Worm (Caenorhabditis elegans) whole organism, young adult: ENCODE measurements around the gene T28C6.8.

Experiments
- B0019.2 ChIP-seq: fragments of 200-800 bp; sonication (Bioruptor generic); conservative IDR thresholded peaks from 2 replicates; pipeline ENCODE4 v1.3.6; 2022; ENCODE audit warnings: missing genetic modification reagents, missing genetic modification characterization, missing compliant biosample characterization
- B0035.1 ChIP-seq: sonication (generic microtip); optimal IDR thresholded peaks from 2 replicates; lab custom pipeline; 2016; ENCODE audit warnings: missing genetic modification characterization, mild to moderate bottlenecking, missing compliant biosample characterization, missing genotype, missing genetic modification reagents
- C06A6.2 ChIP-seq: fragments of 200-800 bp; sonication (Bioruptor generic); conservative IDR thresholded peaks from 2 replicates; pipeline ENCODE4 v1.3.6; 2022; ENCODE audit warnings: missing genetic modification characterization, missing compliant biosample characterization
- F39B2.1 ChIP-seq: fragments of 200-800 bp; sonication (Bioruptor generic); IDR thresholded peaks from 2 replicates; pipeline ENCODE4 v1.3.6; 2022; ENCODE audit warnings: missing genetic modification reagents, missing genetic modification characterization, missing compliant biosample characterization
- F52B5.7 ChIP-seq: sonication (generic microtip); optimal IDR thresholded peaks from 2 replicates; lab custom pipeline; 2016; ENCODE audit warnings: mild to moderate bottlenecking, missing genetic modification characterization, missing compliant biosample characterization
- F57C9.4 ChIP-seq: sonication (generic microtip); optimal IDR thresholded peaks from 2 replicates; lab custom pipeline; 2017; ENCODE audit warnings: mild to moderate bottlenecking, missing genetic modification characterization, missing compliant biosample characterization
- akir-1 ChIP-seq: fragments of 200-800 bp; sonication (Bioruptor generic); optimal IDR thresholded peaks from 2 replicates; lab custom pipeline; 2018; ENCODE audit warnings: mild to moderate bottlenecking, missing genetic modification characterization, moderate library complexity, missing compliant biosample characterization
- ama-1 ChIP-seq, 3 experiments: fragments of 150-350 bp in 1 of 3; sonication (generic microtip) in 2 of 3; optimal IDR thresholded peaks; 2 replicates each; lab custom pipeline; 2014 to 2018; ENCODE audit warnings: missing biosample characterization in 2 of 3, missing genetic modification characterization in 2 of 3, missing genetic modification reagents in 2 of 3
- aptf-2 ChIP-seq: fragments of 200-800 bp; sonication (Bioruptor generic); conservative IDR thresholded peaks from 2 replicates; pipeline ENCODE4 v1.3.6; 2022; ENCODE audit warnings: missing genetic modification reagents, missing genetic modification characterization, missing compliant biosample characterization
- attf-5 ChIP-seq: fragments of 200-800 bp; sonication (Bioruptor generic); optimal IDR thresholded peaks from 2 replicates; lab custom pipeline; 2018; ENCODE audit warnings: mild to moderate bottlenecking, missing genetic modification characterization, missing compliant biosample characterization
- attf-6 ChIP-seq: fragments of 200-800 bp; sonication (Bioruptor generic); IDR thresholded peaks from 2 replicates; pipeline ENCODE4 v1.3.6; 2022; ENCODE audit warnings: missing genetic modification reagents, missing genetic modification characterization, missing compliant biosample characterization
- ccch-3 ChIP-seq: fragments of 200-800 bp; sonication (Bioruptor generic); optimal IDR thresholded peaks from 2 replicates; lab custom pipeline; 2018; ENCODE audit warnings: mild to moderate bottlenecking, missing genetic modification characterization, missing compliant biosample characterization
- cebp-1 ChIP-seq, 2 experiments: fragments of 200-800 bp in 1 of 2; sonication (Bioruptor generic) in 1 of 2; sonication (generic microtip) in 1 of 2; IDR thresholded peaks in 1 of 2; optimal IDR thresholded peaks in 1 of 2; 2 replicates each; pipeline versions ENCODE4 v1.3.6 to Lab custom; 2017 to 2022; ENCODE audit warnings: missing compliant biosample characterization in 2 of 2, missing genetic modification characterization in 2 of 2, mild to moderate bottlenecking in 1 of 2, missing genetic modification reagents in 1 of 2, moderate library complexity in 1 of 2
- ceh-100 ChIP-seq: fragments of 200-800 bp; sonication (Bioruptor generic); IDR thresholded peaks from 2 replicates; pipeline ENCODE4 v1.3.6; 2022; ENCODE audit warnings: missing genetic modification reagents, missing genetic modification characterization, missing compliant biosample characterization
- ceh-27 ChIP-seq: fragments of 200-800 bp; sonication (Bioruptor generic); optimal IDR thresholded peaks from 2 replicates; lab custom pipeline; 2018; ENCODE audit warnings: mild to moderate bottlenecking, missing genetic modification characterization, moderate library complexity, missing compliant biosample characterization
- ceh-40 ChIP-seq: fragments of 200-800 bp; sonication (Bioruptor generic); IDR thresholded peaks from 2 replicates; pipeline ENCODE4 v1.3.6; 2022; ENCODE audit warnings: missing genetic modification characterization, missing compliant biosample characterization
- ceh-58 ChIP-seq: fragments of 200-800 bp; sonication (Bioruptor generic); IDR thresholded peaks from 2 replicates; pipeline ENCODE4 v1.3.6; 2022; ENCODE audit warnings: missing genetic modification characterization, missing compliant biosample characterization
- ceh-79 ChIP-seq: sonication (generic microtip); optimal IDR thresholded peaks from 2 replicates; lab custom pipeline; 2017; ENCODE audit warnings: mild to moderate bottlenecking, missing genetic modification characterization, missing compliant biosample characterization
- chd-7 ChIP-seq: sonication (generic microtip); optimal IDR thresholded peaks from 2 replicates; lab custom pipeline; 2016; ENCODE audit warnings: mild to moderate bottlenecking, missing genetic modification characterization, moderate library complexity, missing compliant biosample characterization
- die-1 ChIP-seq: sonication (generic microtip); optimal IDR thresholded peaks from 2 replicates; lab custom pipeline; 2016; ENCODE audit warnings: missing genotype, mild to moderate bottlenecking, missing genetic modification characterization, missing compliant biosample characterization
- dox-1 ChIP-seq: fragments of 200-800 bp; sonication (Bioruptor generic); IDR thresholded peaks from 2 replicates; pipeline ENCODE4 v1.3.6; 2022; ENCODE audit warnings: missing genetic modification reagents, missing genetic modification characterization, missing compliant biosample characterization
- efl-1 ChIP-seq: fragments of 150-350 bp; optimal IDR thresholded peaks from 2 replicates; lab custom pipeline; 2014; ENCODE audit warnings: missing biosample characterization, missing genetic modification reagents, missing genetic modification characterization
- ekl-4 ChIP-seq: fragments of 200-800 bp; sonication (Bioruptor generic); IDR thresholded peaks from 2 replicates; pipeline ENCODE4 v1.3.6; 2022; ENCODE audit warnings: missing genetic modification reagents, missing genetic modification characterization, missing compliant biosample characterization
- ets-4 ChIP-seq: fragments of 200-800 bp; sonication (Bioruptor generic); optimal IDR thresholded peaks from 2 replicates; lab custom pipeline; 2018; ENCODE audit warnings: mild to moderate bottlenecking, missing genetic modification characterization, missing compliant biosample characterization
- fkh-3 ChIP-seq: sonication (generic microtip); optimal IDR thresholded peaks from 2 replicates; lab custom pipeline; 2016; ENCODE audit warnings: mild to moderate bottlenecking, missing genetic modification characterization, missing compliant biosample characterization
- him-1 ChIP-seq: sonication (generic microtip); optimal IDR thresholded peaks from 2 replicates; lab custom pipeline; 2016; ENCODE audit warnings: missing genotype, missing genetic modification reagents, missing genetic modification characterization, missing compliant biosample characterization
- hlh-26 ChIP-seq: fragments of 200-800 bp; sonication (Bioruptor generic); conservative IDR thresholded peaks from 2 replicates; pipeline ENCODE4 v1.3.6; 2022; ENCODE audit warnings: missing genetic modification reagents, missing genetic modification characterization, missing compliant biosample characterization
- lag-1 ChIP-seq: fragments of 200-800 bp; sonication (Bioruptor generic); IDR thresholded peaks from 2 replicates; pipeline ENCODE4 v1.3.6; 2022; ENCODE audit warnings: missing genetic modification reagents, missing genetic modification characterization, missing compliant biosample characterization
- let-607 ChIP-seq, 2 experiments: fragments of 200-800 bp in 1 of 2; sonication (Bioruptor generic) in 1 of 2; sonication (generic microtip) in 1 of 2; optimal IDR thresholded peaks; 2 replicates each; lab custom pipeline; 2016 to 2018; ENCODE audit warnings: mild to moderate bottlenecking in 2 of 2, missing compliant biosample characterization in 2 of 2, missing genetic modification characterization in 2 of 2, moderate library complexity in 2 of 2, missing genotype in 1 of 2
- lin-26 ChIP-seq: fragments of 200-800 bp; sonication (Bioruptor generic); IDR thresholded peaks from 2 replicates; pipeline ENCODE4 v1.3.6; 2022; ENCODE audit warnings: missing genetic modification reagents, missing genetic modification characterization, missing compliant biosample characterization
- lir-1 ChIP-seq: fragments of 200-800 bp; sonication (Bioruptor generic); conservative IDR thresholded peaks from 2 replicates; pipeline ENCODE4 v1.3.6; 2022; ENCODE audit warnings: missing genetic modification reagents, missing genetic modification characterization, missing compliant biosample characterization
- lsl-1 ChIP-seq: fragments of 200-800 bp; sonication (Bioruptor generic); optimal IDR thresholded peaks from 2 replicates; lab custom pipeline; 2018; ENCODE audit warnings: mild to moderate bottlenecking, missing genetic modification characterization, moderate library complexity, missing compliant biosample characterization
- madf-10 ChIP-seq: sonication (generic microtip); optimal IDR thresholded peaks from 2 replicates; lab custom pipeline; 2016; ENCODE audit warnings: mild to moderate bottlenecking, missing genetic modification characterization, missing compliant biosample characterization
- madf-8 ChIP-seq: fragments of 200-800 bp; sonication (Bioruptor generic); conservative IDR thresholded peaks from 2 replicates; pipeline ENCODE4 v1.3.6; 2022; ENCODE audit warnings: missing genetic modification reagents, missing genetic modification characterization, missing compliant biosample characterization
- mxl-1 ChIP-seq: sonication (generic microtip); optimal IDR thresholded peaks from 2 replicates; lab custom pipeline; 2016; ENCODE audit warnings: missing genetic modification characterization, missing compliant biosample characterization
- nfya-1 ChIP-seq: sonication (generic microtip); optimal IDR thresholded peaks from 2 replicates; lab custom pipeline; 2017; ENCODE audit warnings: antibody characterized with exemption, missing compliant biosample characterization, missing genetic modification characterization, borderline replicate concordance; ENCODE audit not compliant: insufficient read depth
- nfya-2 ChIP-seq: fragments of 200-800 bp; sonication (Bioruptor generic); IDR thresholded peaks from 2 replicates; pipeline ENCODE4 v1.3.6; 2022; ENCODE audit warnings: missing genetic modification reagents, missing genetic modification characterization, missing compliant biosample characterization
- nhr-27 ChIP-seq: fragments of 200-800 bp; sonication (Bioruptor generic); optimal IDR thresholded peaks from 2 replicates; lab custom pipeline; 2018; ENCODE audit warnings: mild to moderate bottlenecking, missing genetic modification characterization, moderate library complexity, missing compliant biosample characterization
- pha-4 ChIP-seq: fragments of 150-350 bp; sonication (generic microtip); optimal IDR thresholded peaks from 2 replicates; lab custom pipeline; 2014; ENCODE audit warnings: missing biosample characterization, missing genetic modification reagents, missing genetic modification characterization
- rec-8 ChIP-seq, 2 experiments: sonication (generic microtip); optimal IDR thresholded peaks; 2 replicates each; lab custom pipeline; 2016; ENCODE audit warnings: mild to moderate bottlenecking in 2 of 2, missing genetic modification characterization in 2 of 2, missing genetic modification reagents in 2 of 2, missing genotype in 2 of 2, missing biosample characterization in 1 of 2, missing compliant biosample characterization in 1 of 2, moderate library complexity in 1 of 2
- rpc-1 ChIP-seq, 2 experiments: fragments of 150-350 bp in 1 of 2; sonication (generic microtip) in 1 of 2; optimal IDR thresholded peaks; 2 replicates each; lab custom pipeline; 2014 to 2018; ENCODE audit warnings: missing biosample characterization in 1 of 2, missing genetic modification characterization in 1 of 2, missing genetic modification reagents in 1 of 2, missing genotype in 1 of 2
- sdz-38 ChIP-seq: sonication (generic microtip); optimal IDR thresholded peaks from 2 replicates; lab custom pipeline; 2016; ENCODE audit warnings: missing genotype, missing genetic modification characterization, missing compliant biosample characterization
- tbp1 ChIP-seq: fragments of 200-800 bp; sonication (Bioruptor generic); optimal IDR thresholded peaks from 2 replicates; lab custom pipeline; 2018; ENCODE audit warnings: mild to moderate bottlenecking, missing genetic modification characterization, missing compliant biosample characterization
- tbx-9 ChIP-seq: sonication (generic microtip); optimal IDR thresholded peaks from 2 replicates; lab custom pipeline; 2016; ENCODE audit warnings: borderline replicate concordance, missing genetic modification characterization, inconsistent platforms, missing compliant biosample characterization
- tlf-1 ChIP-seq: fragments of 200-800 bp; sonication (Bioruptor generic); optimal IDR thresholded peaks from 2 replicates; lab custom pipeline; 2018; ENCODE audit warnings: mild to moderate bottlenecking, missing genetic modification characterization, missing compliant biosample characterization
- unc-62 ChIP-seq: fragments of 150-350 bp; optimal IDR thresholded peaks from 2 replicates; lab custom pipeline; 2014; ENCODE audit warnings: missing biosample characterization, missing genetic modification reagents, missing genetic modification characterization
- ztf-26 ChIP-seq: sonication (generic microtip); optimal IDR thresholded peaks from 2 replicates; lab custom pipeline; 2017; ENCODE audit warnings: missing genetic modification characterization, missing compliant biosample characterization
- ztf-6 ChIP-seq: fragments of 200-800 bp; sonication (Bioruptor generic); IDR thresholded peaks from 2 replicates; pipeline ENCODE4 v1.3.6; 2022; ENCODE audit warnings: missing genetic modification reagents, missing genetic modification characterization, missing compliant biosample characterization

T28C6.8 gene

DNA sequence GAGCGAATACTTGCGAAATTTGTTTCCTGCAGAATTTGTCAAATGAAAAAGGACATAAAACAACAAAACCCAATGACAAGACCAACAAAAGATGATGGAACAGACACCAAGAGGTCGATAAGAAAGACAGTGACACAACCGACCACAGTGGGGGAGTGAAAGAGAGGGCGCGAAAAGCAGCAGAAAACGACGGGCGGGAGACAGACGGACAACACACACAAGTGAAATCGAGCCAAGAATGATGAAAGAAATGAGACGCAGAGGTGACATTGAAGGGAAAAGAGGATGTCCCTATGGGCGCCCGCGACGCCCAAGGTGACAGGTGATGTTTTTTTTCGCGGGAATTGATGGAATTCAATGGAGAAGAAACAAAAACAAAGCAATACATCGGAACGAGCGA lies 35.6 kb upstream of the T28C6.8 start (continued):
- TF ChIP-seq ccch-3 (GFP tag; lab: Kevin White, UChicago) (no peak), let-607 (tag; optimal IDR thresholded peaks at IDR 0.05; lab: Kevin White, UChicago) (peak; percentile 74 to 90), F52B5.7 (no peak), cebp-1 (GFP tag; IDR thresholded peaks at IDR 0.05; lab: Robert Waterston, UW) (peak; percentile 55; the same call in 1 of the 2 replicates), cebp-1 (tag; optimal IDR thresholded peaks at IDR 0.05; lab: Kevin White, UChicago) (peak; percentile 91), dox-1 (peak; percentile 90), chd-7 (no peak), F39B2.1 (GFP tag; lab: Robert Waterston, UW) (no peak), nfya-2 (no peak), ekl-4 (GFP tag; lab: Robert Waterston, UW) (no peak), pha-4 (tag; lab: Kevin White, UChicago) (no peak), mxl-1 (no peak), ceh-58 (GFP tag; lab: Robert Waterston, UW) (no peak), sdz-38 (tag; lab: Kevin White, UChicago) (no peak), lag-1 (GFP tag; lab: Robert Waterston, UW) (no peak), lsl-1 (no peak), efl-1 (peak; percentile 17), die-1 (no peak), attf-5 (GFP tag; lab: Kevin White, UChicago) (peak; percentile 63), ztf-26 (tag; lab: Kevin White, UChicago) (peak; percentile 67), ceh-79 (no peak), ets-4 (GFP tag; lab: Kevin White, UChicago) (peak; percentile 68), nhr-27 (no peak), unc-62 (GFP tag; lab: Kevin White, UChicago) (no peak), ceh-40 (GFP tag; lab: Robert Waterston, UW) (no peak), hlh-26 (GFP tag; lab: Robert Waterston, UW) (no peak), ceh-100 (GFP tag; lab: Robert Waterston, UW) (no peak), attf-6 (GFP tag; lab: Robert Waterston, UW) (no peak), madf-10 (peak; percentile 23), ceh-27 (GFP tag; lab: Kevin White, UChicago) (no peak), nfya-1 (tag; lab: Kevin White, UChicago) (no peak), F57C9.4 (tag; lab: Kevin White, UChicago) (no peak), tbx-9 (tag; lab: Kevin White, UChicago) (no peak), aptf-2 (GFP tag; lab: Robert Waterston, UW) (no peak), ama-1 (optimal IDR thresholded peaks at IDR 0.05; lab: Kevin White, UChicago) (no peak), ama-1 (GFP tag; optimal IDR thresholded peaks at IDR 0.05; lab: Kevin White, UChicago) (no peak), B0019.2 (GFP tag; lab: Robert Waterston, UW) (no peak), ztf-6 (GFP tag; lab: Robert Waterston, UW) (no peak), tbp1 (GFP tag; lab: Kevin White, UChicago) (peak; percentile 12), rpc-1 (optimal IDR thresholded peaks at IDR 0.05; lab: Kevin White, UChicago) (no peak), rpc-1 (tag; optimal IDR thresholded peaks at IDR 0.05; lab: Kevin White, UChicago) (no peak), fkh-3 (tag; lab: Kevin White, UChicago) (no peak), C06A6.2 (GFP tag; lab: Robert Waterston, UW) (no peak), lir-1 (GFP tag; lab: Robert Waterston, UW) (no peak), him-1 (no peak), B0035.1 (tag; lab: Kevin White, UChicago) (no peak), akir-1 (no peak), tlf-1 (GFP tag; lab: Kevin White, UChicago) (no peak), madf-8 (GFP tag; lab: Robert Waterston, UW) (no peak), rec-8 (tag; optimal IDR thresholded peaks at IDR 0.05; lab: Kevin White, UChicago) (no peak), lin-26 (GFP tag; lab: Robert Waterston, UW) (no peak)
